Fruit fly (Drosophila melanogaster) whole organism, embryonic: ENCODE data around the gene CG31347.

Source experiments
- Atf6 ChIP-seq: fragments of 200-800 bp; sonication (Bioruptor generic); IDR thresholded peaks from 2 replicates; pipeline ENCODE4 v1.3.6; 2022; ENCODE audit warnings: missing biosample characterization, missing genetic modification characterization
- B-H1 ChIP-seq: fragments of 200-800 bp; sonication (Bioruptor generic); IDR thresholded peaks from 3 replicates; pipeline ENCODE4 v1.3.6; 2022; ENCODE audit warnings: missing biosample characterization, missing genetic modification characterization
- Bgb ChIP-seq: fragments of 200-800 bp; sonication (Bioruptor generic); IDR thresholded peaks from 2 replicates; pipeline ENCODE4 v1.3.6; 2022; ENCODE audit warnings: missing biosample characterization, missing genetic modification characterization; ENCODE audit not compliant: partially characterized antibody
- CG10565 ChIP-seq: fragments of 200-800 bp; sonication (Bioruptor generic); optimal IDR thresholded peaks from 3 replicates; lab custom pipeline; 2016; ENCODE audit warnings: missing biosample characterization, mild to moderate bottlenecking, missing genetic modification characterization
- CG11504 ChIP-seq: fragments of 200-800 bp; sonication (Bioruptor generic); optimal IDR thresholded peaks from 3 replicates; lab custom pipeline; 2019; ENCODE audit warnings: missing biosample characterization, mild to moderate bottlenecking, missing genetic modification characterization, moderate library complexity
- CG13123 ChIP-seq: fragments of 200-800 bp; sonication (Bioruptor generic); optimal IDR thresholded peaks from 2 replicates; lab custom pipeline; 2016; ENCODE audit warnings: missing biosample characterization, missing genetic modification characterization
- CG13624 ChIP-seq: fragments of 200-800 bp; sonication (Bioruptor generic); optimal IDR thresholded peaks from 2 replicates; lab custom pipeline; 2016; ENCODE audit warnings: missing biosample characterization, missing genetic modification characterization
- CG14014 ChIP-seq: fragments of 200-800 bp; sonication (Bioruptor generic); IDR thresholded peaks from 2 replicates; pipeline ENCODE4 v1.3.6; 2022; ENCODE audit warnings: missing biosample characterization, missing genetic modification characterization
- CG1603 ChIP-seq: fragments of 200-800 bp; sonication (Bioruptor generic); optimal IDR thresholded peaks from 2 replicates; lab custom pipeline; 2019; ENCODE audit warnings: missing biosample characterization, mild to moderate bottlenecking, missing genetic modification characterization, moderate library complexity
- CG17328 ChIP-seq: fragments of 200-800 bp; sonication (Bioruptor generic); IDR thresholded peaks from 2 replicates; pipeline ENCODE4 v1.3.6; 2022; ENCODE audit warnings: missing biosample characterization, missing genetic modification characterization
- CG17829 ChIP-seq: fragments of 200-800 bp; optimal IDR thresholded peaks from 2 replicates; lab custom pipeline; 2019; ENCODE audit warnings: missing biosample characterization, mild to moderate bottlenecking, missing genetic modification characterization, moderate library complexity
- CG2120 ChIP-seq: fragments of 200-800 bp; sonication (Bioruptor generic); optimal IDR thresholded peaks from 3 replicates; lab custom pipeline; 2016; ENCODE audit warnings: missing biosample characterization, missing genetic modification characterization
- CG31365 ChIP-seq: fragments of 200-800 bp; sonication (Bioruptor generic); optimal IDR thresholded peaks from 2 replicates; lab custom pipeline; 2018; ENCODE audit warnings: missing biosample characterization, mild to moderate bottlenecking, missing genetic modification characterization
- CG32532 ChIP-seq: fragments of 200-800 bp; sonication (Bioruptor generic); IDR thresholded peaks from 2 replicates; pipeline ENCODE4 v1.3.6; 2022; ENCODE audit warnings: missing biosample characterization, missing genetic modification characterization
- CG34376 ChIP-seq: fragments of 200-800 bp; sonication (Bioruptor generic); optimal IDR thresholded peaks from 2 replicates; lab custom pipeline; 2018; ENCODE audit warnings: missing biosample characterization, mild to moderate bottlenecking, missing genetic modification characterization
- CG4360 ChIP-seq: fragments of 200-800 bp; sonication (Bioruptor generic); IDR thresholded peaks from 2 replicates; pipeline ENCODE4 v1.3.6; 2022; ENCODE audit warnings: missing biosample characterization, missing genetic modification characterization
- CG4707 ChIP-seq: fragments of 200-800 bp; sonication (Bioruptor generic); optimal IDR thresholded peaks from 2 replicates; lab custom pipeline; 2018; ENCODE audit warnings: missing biosample characterization, mild to moderate bottlenecking, missing genetic modification characterization, moderate library complexity
- CG6854 ChIP-seq: fragments of 200-800 bp; sonication (Bioruptor generic); optimal IDR thresholded peaks from 3 replicates; lab custom pipeline; 2017; ENCODE audit warnings: missing biosample characterization, mild to moderate bottlenecking, missing genetic modification characterization
- E2f1 ChIP-seq: fragments of 200-800 bp; sonication (Bioruptor generic); IDR thresholded peaks from 2 replicates; pipeline ENCODE4 v1.3.6; 2022; ENCODE audit warnings: missing biosample characterization, missing genetic modification characterization
- Elba2 ChIP-seq: fragments of 200-800 bp; sonication (Bioruptor generic); optimal IDR thresholded peaks from 3 replicates; lab custom pipeline; 2016; ENCODE audit warnings: missing biosample characterization, missing genetic modification characterization
- Fer2 ChIP-seq: fragments of 200-800 bp; sonication (Bioruptor generic); optimal IDR thresholded peaks from 2 replicates; lab custom pipeline; 2018; ENCODE audit warnings: missing biosample characterization, mild to moderate bottlenecking, missing genetic modification characterization, moderate library complexity
- Hand ChIP-seq: fragments of 200-800 bp; sonication (Bioruptor generic); optimal IDR thresholded peaks from 2 replicates; lab custom pipeline; 2017; ENCODE audit warnings: mild to moderate bottlenecking, missing biosample characterization, missing genetic modification reagents, missing genetic modification characterization
- Hr51 ChIP-seq, 2 experiments: fragments of 200-800 bp; sonication (Bioruptor generic); optimal IDR thresholded peaks; 2 replicates in 1 of 2; 3 replicates in 1 of 2; lab custom pipeline; 2016 to 2018; ENCODE audit warnings: missing biosample characterization in 2 of 2, missing genetic modification characterization in 2 of 2, mild to moderate bottlenecking in 1 of 2, moderate library complexity in 1 of 2
- Kr ChIP-seq: fragments of 200-800 bp; sonication (Bioruptor generic); optimal IDR thresholded peaks from 2 replicates; lab custom pipeline; 2017; ENCODE audit warnings: missing biosample characterization, mild to moderate bottlenecking, missing genetic modification characterization
- Lpt ChIP-seq: fragments of >200 bp; optimal IDR thresholded peaks from 2 replicates; lab custom pipeline; 2018; ENCODE audit warnings: missing biosample characterization, missing genetic modification characterization
- Poxn ChIP-seq: fragments of 200-800 bp; sonication (Bioruptor generic); IDR thresholded peaks from 2 replicates; pipeline ENCODE4 v1.3.6; 2022; ENCODE audit warnings: missing biosample characterization, missing genetic modification characterization
- Rfx ChIP-seq: fragments of 200-800 bp; sonication (Bioruptor generic); IDR thresholded peaks from 2 replicates; pipeline ENCODE4 v1.3.6; 2022; ENCODE audit warnings: missing biosample characterization, missing genetic modification characterization
- Rx ChIP-seq: fragments of 200-800 bp; sonication (Bioruptor generic); IDR thresholded peaks from 2 replicates; pipeline ENCODE4 v1.3.6; 2022; ENCODE audit warnings: missing biosample characterization, missing genetic modification characterization
- ab ChIP-seq: fragments of 200-800 bp; sonication (Bioruptor generic); optimal IDR thresholded peaks from 2 replicates; lab custom pipeline; 2016; ENCODE audit warnings: missing biosample characterization, missing genetic modification characterization
- abd-A ChIP-seq: fragments of 200-800 bp; sonication (Bioruptor generic); optimal IDR thresholded peaks from 3 replicates; lab custom pipeline; 2019; ENCODE audit warnings: missing biosample characterization, mild to moderate bottlenecking, missing genetic modification characterization, moderate library complexity
- ase ChIP-seq: fragments of 200-800 bp; sonication (Bioruptor generic); IDR thresholded peaks from 3 replicates; pipeline ENCODE4 v1.3.6; 2022; ENCODE audit warnings: missing biosample characterization, missing genetic modification characterization
- bigmax ChIP-seq: fragments of 200-800 bp; sonication (Bioruptor generic); optimal IDR thresholded peaks from 2 replicates; lab custom pipeline; 2018; ENCODE audit warnings: missing biosample characterization, mild to moderate bottlenecking, missing genetic modification characterization
- cad ChIP-seq: fragments of >200 bp; optimal IDR thresholded peaks from 2 replicates; lab custom pipeline; 2017; ENCODE audit warnings: missing biosample characterization, missing genetic modification characterization
- cato ChIP-seq: fragments of 200-800 bp; sonication (Bioruptor generic); optimal IDR thresholded peaks from 2 replicates; lab custom pipeline; 2016; ENCODE audit warnings: missing biosample characterization, missing genetic modification characterization, borderline replicate concordance
- croc ChIP-seq: fragments of 200-800 bp; sonication (Bioruptor generic); conservative IDR thresholded peaks from 3 replicates; pipeline ENCODE4 v1.3.6; 2022; ENCODE audit warnings: missing biosample characterization, missing genetic modification characterization
- danr ChIP-seq: fragments of 200-800 bp; sonication (Bioruptor generic); IDR thresholded peaks from 2 replicates; pipeline ENCODE4 v1.3.6; 2022; ENCODE audit warnings: missing biosample characterization, missing genetic modification characterization
- dati ChIP-seq: fragments of 200-800 bp; sonication (Bioruptor generic); IDR thresholded peaks from 2 replicates; pipeline ENCODE4 v1.3.6; 2022; ENCODE audit warnings: missing biosample characterization, missing genetic modification characterization
- dmrt99B ChIP-seq: fragments of 200-800 bp; sonication (Bioruptor generic); optimal IDR thresholded peaks from 2 replicates; lab custom pipeline; 2018; ENCODE audit warnings: missing biosample characterization, mild to moderate bottlenecking, missing genetic modification characterization, moderate library complexity
- gem ChIP-seq: fragments of 200-800 bp; sonication (Bioruptor generic); optimal IDR thresholded peaks from 2 replicates; lab custom pipeline; 2019; ENCODE audit warnings: missing biosample characterization, mild to moderate bottlenecking, missing genetic modification characterization, moderate library complexity
- lab ChIP-seq: fragments of 200-800 bp; sonication (Bioruptor generic); optimal IDR thresholded peaks from 3 replicates; lab custom pipeline; 2017; ENCODE audit warnings: missing biosample characterization, missing genetic modification characterization, mild to moderate bottlenecking, moderate library complexity, missing genetic modification reagents
- lbe ChIP-seq: fragments of 200-800 bp; sonication (Bioruptor generic); optimal IDR thresholded peaks from 2 replicates; lab custom pipeline; 2016; ENCODE audit warnings: missing biosample characterization, mild to moderate bottlenecking, missing genetic modification characterization
- odd ChIP-seq: fragments of 200-800 bp; sonication (Bioruptor generic); optimal IDR thresholded peaks from 2 replicates; lab custom pipeline; 2017; ENCODE audit warnings: missing biosample characterization, mild to moderate bottlenecking, missing genetic modification characterization
- pan ChIP-seq, 4 experiments: fragments of >200 bp in 3 of 4; fragments of 200-800 bp in 1 of 4; sonication (Bioruptor generic) in 1 of 4; optimal IDR thresholded peaks in 3 of 4; IDR thresholded peaks in 1 of 4; 2 replicates each; pipeline versions ENCODE4 v1.3.6 to Lab custom; 2017 to 2022; ENCODE audit warnings: missing biosample characterization in 2 of 4, missing genetic modification characterization in 2 of 4, mixed read lengths in 1 of 4
- pnt ChIP-seq: fragments of 200-800 bp; sonication (Bioruptor generic); optimal IDR thresholded peaks from 3 replicates; lab custom pipeline; 2016; ENCODE audit warnings: missing biosample characterization, missing genetic modification characterization
- pum ChIP-seq: fragments of 200-800 bp; sonication (Bioruptor generic); optimal IDR thresholded peaks from 2 replicates; lab custom pipeline; 2016; ENCODE audit warnings: missing biosample characterization, missing genetic modification characterization
- pzg ChIP-seq: fragments of 200-800 bp; sonication (Bioruptor generic); optimal IDR thresholded peaks from 3 replicates; lab custom pipeline; 2018; ENCODE audit warnings: missing biosample characterization, mild to moderate bottlenecking, missing genetic modification characterization, moderate library complexity
- usp ChIP-seq: fragments of >200 bp; optimal IDR thresholded peaks from 2 replicates; lab custom pipeline; 2017; ENCODE audit warnings: missing biosample characterization, missing genetic modification characterization
- vnd ChIP-seq: fragments of 200-800 bp; sonication (Bioruptor generic); IDR thresholded peaks from 3 replicates; pipeline ENCODE4 v1.3.6; 2022; ENCODE audit warnings: missing biosample characterization, missing genetic modification characterization; ENCODE audit not compliant: partially characterized antibody
- z ChIP-seq: fragments of 200-800 bp; sonication (Bioruptor generic); IDR thresholded peaks from 3 replicates; pipeline ENCODE4 v1.3.6; 2022; ENCODE audit warnings: missing biosample characterization, missing genetic modification characterization

Gene CG31347

dm6 chr3R:12649099-12650029 lies 43.0 kb downstream of the CG31347 start (continued):
- TF ChIP-seq CG14014 (GFP tag; lab: Robert Waterston, UW) (no peak), danr (GFP tag; lab: Robert Waterston, UW) (no peak), vnd (GFP tag; lab: Robert Waterston, UW) (no peak), lab (GFP tag; lab: Kevin White, UChicago) (no peak), cad (GFP tag; lab: Kevin White, UChicago) (peak; percentile 34), Bgb (GFP tag; lab: Robert Waterston, UW) (no peak), CG1603 (no peak), abd-A (peak; percentile 90), pnt (GFP tag; lab: Kevin White, UChicago) (no peak), Rx (GFP tag; lab: Robert Waterston, UW) (no peak), Kr (GFP tag; lab: Kevin White, UChicago) (peak; percentile 1), z (no peak), Hr51 (GFP tag; optimal IDR thresholded peaks at IDR 0.05; lab: Kevin White, UChicago) (no peak), CG31365 (no peak), dmrt99B (tag; lab: Kevin White, UChicago) (no peak), usp (GFP tag; lab: Kevin White, UChicago) (no peak), Elba2 (no peak), CG34376 (GFP tag; lab: Kevin White, UChicago) (no peak), CG11504 (tag; lab: Kevin White, UChicago) (no peak), bigmax (GFP tag; lab: Kevin White, UChicago) (no peak), B-H1 (GFP tag; lab: Robert Waterston, UW) (no peak), pan (optimal IDR thresholded peaks at IDR 0.05; lab: Kevin White, UChicago) (no peak), pan (GFP tag; optimal IDR thresholded peaks at IDR 0.05 in 1 of 2, IDR thresholded peaks at IDR 0.05 in 1 of 2) (no peak), CG6854 (no peak), pzg (GFP tag; lab: Kevin White, UChicago) (no peak), CG10565 (GFP tag; lab: Kevin White, UChicago) (no peak), lbe (no peak), CG17829 (tag; lab: Kevin White, UChicago) (peak; percentile 2), croc (GFP tag; lab: Robert Waterston, UW) (no peak), CG13624 (GFP tag; lab: Kevin White, UChicago) (no peak), Poxn (no peak), odd (GFP tag; lab: Kevin White, UChicago) (no peak), CG4707 (GFP tag; lab: Kevin White, UChicago) (no peak), Fer2 (tag; lab: Kevin White, UChicago) (no peak), cato (GFP tag; lab: Kevin White, UChicago) (no peak), CG17328 (GFP tag; lab: Robert Waterston, UW) (no peak), pum (no peak), CG32532 (no peak), Lpt (GFP tag; lab: Kevin White, UChicago) (no peak), ab (GFP tag; lab: Kevin White, UChicago) (no peak), Rfx (no peak), gem (tag; lab: Kevin White, UChicago) (no peak), CG4360 (GFP tag; lab: Robert Waterston, UW) (no peak), CG13123 (GFP tag; lab: Kevin White, UChicago) (no peak), Atf6 (GFP tag; lab: Robert Waterston, UW) (no peak), Hand (no peak), E2f1 (GFP tag; lab: Robert Waterston, UW) (no peak), CG2120 (GFP tag; lab: Kevin White, UChicago) (no peak), ase (no peak), dati (GFP tag; lab: Robert Waterston, UW) (no peak)
